Worm (Caenorhabditis elegans) whole organism, midembryonic: ENCODE data around the gene C49A9.5.

Experiments used
- T22C8.4 ChIP-seq: fragments of 200-800 bp; sonication (Bioruptor generic); IDR thresholded peaks from 2 replicates; pipeline ENCODE4 v1.3.6; 2022; ENCODE audit warnings: missing genetic modification characterization, missing compliant biosample characterization
- cog-1 ChIP-seq: sonication (generic microtip); optimal IDR thresholded peaks from 2 replicates; lab custom pipeline; 2016; ENCODE audit warnings: missing genetic modification characterization, missing compliant biosample characterization
- flt-1 ChIP-seq: fragments of 200-800 bp; sonication (Bioruptor generic); IDR thresholded peaks from 2 replicates; pipeline ENCODE4 v1.3.6; 2022; ENCODE audit warnings: missing genetic modification characterization, missing compliant biosample characterization
- med-1 ChIP-seq: sonication (generic microtip); optimal IDR thresholded peaks from 2 replicates; lab custom pipeline; 2017; ENCODE audit warnings: missing genetic modification characterization, mild to moderate bottlenecking, missing compliant biosample characterization, antibody characterized with exemption, missing genetic modification reagents; ENCODE audit not compliant: insufficient read depth
- ref-1 ChIP-seq: fragments of 200-800 bp; sonication (Bioruptor generic); conservative IDR thresholded peaks from 2 replicates; pipeline ENCODE4 v1.3.6; 2022; ENCODE audit warnings: missing genetic modification reagents, missing genetic modification characterization, missing compliant biosample characterization
- tab-1 ChIP-seq: fragments of 200-800 bp; sonication (Bioruptor generic); IDR thresholded peaks from 2 replicates; pipeline ENCODE4 v1.3.6; 2022; ENCODE audit warnings: missing genetic modification characterization, missing compliant biosample characterization
- ztf-23 ChIP-seq: fragments of 200-800 bp; sonication (Bioruptor generic); IDR thresholded peaks from 2 replicates; pipeline ENCODE4 v1.3.6; 2022; ENCODE audit warnings: missing genetic modification reagents, missing genetic modification characterization, missing compliant biosample characterization
- ztf-29 ChIP-seq: fragments of 200-800 bp; sonication (Bioruptor generic); IDR thresholded peaks from 2 replicates; pipeline ENCODE4 v1.3.6; 2022; ENCODE audit warnings: missing genetic modification reagents, missing genetic modification characterization, missing compliant biosample characterization

ce11 chrIV:6254635-6255034 is 41.2 kb downstream of the C49A9.5 start, which contains the start of gene T13A10.64:
- TF ChIP-seq flt-1 (GFP tag; lab: Robert Waterston, UW) = no peak
- TF ChIP-seq ztf-29 (GFP tag; lab: Robert Waterston, UW) = no peak
- no peak for TF ChIP-seq med-1
- TF ChIP-seq tab-1 = no peak
- no peak for TF ChIP-seq cog-1 (tag; lab: Kevin White, UChicago)
- TF ChIP-seq ref-1 (GFP tag; lab: Robert Waterston, UW) = no peak
- TF ChIP-seq T22C8.4 (GFP tag; lab: Robert Waterston, UW) = no peak
- TF ChIP-seq ztf-23 (GFP tag; lab: Robert Waterston, UW) = no peak
